2 fruit fly cellular contexts compared by ENCODE assay signal in the genomic region with DNA sequence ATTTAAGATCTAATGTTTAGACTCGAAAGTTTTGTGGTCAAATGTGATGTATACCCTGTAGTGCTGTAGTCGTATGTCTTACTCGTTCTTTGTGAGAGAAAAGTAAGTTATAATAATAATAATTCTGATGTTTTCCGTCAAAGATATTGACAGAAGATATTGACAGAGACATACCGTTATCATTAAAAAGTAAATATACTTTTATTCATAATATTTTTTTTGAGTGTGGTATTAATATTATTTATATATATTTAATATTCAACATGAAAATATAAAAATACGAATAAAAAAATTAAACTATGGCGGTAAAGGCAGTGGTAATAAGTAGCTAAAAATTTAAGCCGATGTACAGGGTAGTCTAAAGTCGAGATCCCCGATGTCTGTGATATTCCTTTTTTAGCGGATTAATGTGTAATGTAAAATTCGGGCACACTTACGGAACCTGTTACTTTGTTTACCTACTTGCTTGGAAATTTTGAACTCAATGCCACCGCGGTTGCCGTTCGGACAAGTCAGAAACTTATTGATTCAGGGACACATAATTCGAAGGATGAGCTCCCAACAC.
A peak's percentile ranks its signal among the peaks of the same experiment; 100 is the strongest.
TF ChIP-seq lines count a peak whose summit lies in the region.

Gene CG2100, minus strand, starts transcription at position 51 of the 565 bp plus-strand sequence.
Gene CG1236, plus strand, starts transcription at position 444 of the 565 bp plus-strand sequence.

TF ChIP-seq in whole organism, embryonic, 481 proteins besides CTCF, POLR2A, EP300 and RAD21 (continued from another document and continues in another):
- TF ChIP-seq CG12071 (GFP tag; optimal IDR thresholded peaks at IDR 0.05; lab: Kevin White, UChicago), result no peak
- no peak for TF ChIP-seq CG16813 (GFP tag; IDR thresholded peaks at IDR 0.05; lab: Robert Waterston, UW; ENCODE audit: partially characterized antibody)
- TF ChIP-seq CG12659 (GFP tag; optimal IDR thresholded peaks at IDR 0.05; lab: Kevin White, UChicago), result peak; percentile 93
- peak; percentile 60; the same call in 1 of the 2 replicates for TF ChIP-seq CG14441 (GFP tag; IDR thresholded peaks at IDR 0.05; lab: Robert Waterston, UW)
- TF ChIP-seq CG16863 (GFP tag; optimal IDR thresholded peaks at IDR 0.05; lab: Kevin White, UChicago), result peak; percentile 47
- no peak for TF ChIP-seq ash1 (GFP tag; optimal IDR thresholded peaks at IDR 0.05; lab: Kevin White, UChicago)
- TF ChIP-seq inv (GFP tag; IDR thresholded peaks at IDR 0.05; lab: Robert Waterston, UW; ENCODE audit: partially characterized antibody), result no peak
- no peak for TF ChIP-seq Gsc (GFP tag; IDR thresholded peaks at IDR 0.05; lab: Robert Waterston, UW)
- TF ChIP-seq CG18476 (GFP tag; optimal IDR thresholded peaks at IDR 0.05; lab: Kevin White, UChicago), result peak; percentile 58
- TF ChIP-seq Rfx (GFP tag; IDR thresholded peaks at IDR 0.05; lab: Robert Waterston, UW), result peak; percentile 78
- TF ChIP-seq ERR (GFP tag; optimal IDR thresholded peaks at IDR 0.05; lab: Kevin White, UChicago), result no peak
- TF ChIP-seq CkIIα-i1 (GFP tag; IDR thresholded peaks at IDR 0.05; lab: Robert Waterston, UW), result no peak
- peak; percentile 32 for TF ChIP-seq pum (GFP tag; optimal IDR thresholded peaks at IDR 0.05; lab: Kevin White, UChicago)
- peak; percentile 49; the same call in 1 of the 3 replicates for TF ChIP-seq CG2889 (GFP tag; IDR thresholded peaks at IDR 0.05; lab: Robert Waterston, UW)
- peak; percentile 82 for TF ChIP-seq fd3F (GFP tag; optimal IDR thresholded peaks at IDR 0.05; lab: Kevin White, UChicago)
- peak; percentile 63 for TF ChIP-seq CG3847 (GFP tag; IDR thresholded peaks at IDR 0.05; lab: Robert Waterston, UW)
- TF ChIP-seq sim (GFP tag; IDR thresholded peaks at IDR 0.05; lab: Robert Waterston, UW), result 0 out of 2 replicates have a peak, but pooled peaks have one; percentile 15
- peak; percentile 80 for TF ChIP-seq sens (GFP tag; lab: Kevin White, UChicago)
- TF ChIP-seq CG11504 (tag; optimal IDR thresholded peaks at IDR 0.05; lab: Kevin White, UChicago), result peak; percentile 91
- TF ChIP-seq HLHmδ (GFP tag; optimal IDR thresholded peaks at IDR 0.05; lab: Kevin White, UChicago), result no peak
- no peak for TF ChIP-seq amos (GFP tag; IDR thresholded peaks at IDR 0.05; lab: Robert Waterston, UW; ENCODE audit: partially characterized antibody)
- peak; percentile 29; the same call in 1 of the 2 replicates for TF ChIP-seq Atf6 (GFP tag; IDR thresholded peaks at IDR 0.05; lab: Robert Waterston, UW)
- TF ChIP-seq Med (GFP tag; lab: Kevin White, UChicago), result peak; percentile 88
- peak; percentile 88 for TF ChIP-seq caup (GFP tag; optimal IDR thresholded peaks at IDR 0.05; lab: Kevin White, UChicago; ENCODE audit: severe bottlenecking)
- TF ChIP-seq Tbp (GFP tag; optimal IDR thresholded peaks at IDR 0.05; lab: Kevin White, UChicago), result no peak
- TF ChIP-seq CG7372 (GFP tag; IDR thresholded peaks at IDR 0.05; lab: Robert Waterston, UW), result peak; percentile 68; the same call in 1 of the 2 replicates
- no peak for TF ChIP-seq Dref (GFP tag; IDR thresholded peaks at IDR 0.05; lab: Robert Waterston, UW)
- no peak for TF ChIP-seq Scr (GFP tag; IDR thresholded peaks at IDR 0.05; lab: Robert Waterston, UW; ENCODE audit: partially characterized antibody)
- no peak for TF ChIP-seq Lim3 (GFP tag; IDR thresholded peaks at IDR 0.05; lab: Robert Waterston, UW)
- TF ChIP-seq esg (GFP tag; conservative IDR thresholded peaks at IDR 0.05; lab: Robert Waterston, UW), result peak; percentile 80
- peak; percentile 78 for TF ChIP-seq Six4 (GFP tag; optimal IDR thresholded peaks at IDR 0.05; lab: Kevin White, UChicago)
- TF ChIP-seq CG8290 (GFP tag; optimal IDR thresholded peaks at IDR 0.05; lab: Kevin White, UChicago), result peak; percentile 69
- TF ChIP-seq CG8290 (tag; optimal IDR thresholded peaks at IDR 0.05; lab: Kevin White, UChicago), result no peak
- TF ChIP-seq lab (GFP tag; optimal IDR thresholded peaks at IDR 0.05; lab: Kevin White, UChicago), result no peak
- TF ChIP-seq kni (GFP tag; optimal IDR thresholded peaks at IDR 0.05; lab: Kevin White, UChicago), result no peak
- no peak for TF ChIP-seq pita (GFP tag; optimal IDR thresholded peaks at IDR 0.05; lab: Kevin White, UChicago)
- TF ChIP-seq Dbx (GFP tag; IDR thresholded peaks at IDR 0.05; lab: Robert Waterston, UW), result peak; percentile 78
- no peak for TF ChIP-seq CG31365 (tag; optimal IDR thresholded peaks at IDR 0.05; lab: Kevin White, UChicago)
- no peak; the same call in 1 of the 2 replicates for TF ChIP-seq CG17612 (GFP tag; IDR thresholded peaks at IDR 0.05; lab: Robert Waterston, UW)
- peak; percentile 77 for TF ChIP-seq Usf (GFP tag; optimal IDR thresholded peaks at IDR 0.05; lab: Kevin White, UChicago)
- peak; percentile 91 for TF ChIP-seq bcd (GFP tag; optimal IDR thresholded peaks at IDR 0.05; lab: Kevin White, UChicago)
- peak; percentile 34 to 51 for TF ChIP-seq chif (GFP tag; optimal IDR thresholded peaks at IDR 0.05; lab: Kevin White, UChicago)
- peak; percentile 68; the same call in 3 of the 4 replicates for TF ChIP-seq Gug (GFP tag; IDR thresholded peaks at IDR 0.05; lab: Robert Waterston, UW)
- TF ChIP-seq fru (optimal IDR thresholded peaks at IDR 0.05; lab: Kevin White, UChicago), result no peak
- TF ChIP-seq CG11560 (tag; IDR thresholded peaks at IDR 0.05; lab: Robert Waterston, UW), result peak; percentile 52; the same call in 1 of the 3 replicates
- peak; percentile 74 for TF ChIP-seq ase (GFP tag; IDR thresholded peaks at IDR 0.05; lab: Robert Waterston, UW)
- TF ChIP-seq Bdp1 (GFP tag; optimal IDR thresholded peaks at IDR 0.05; lab: Kevin White, UChicago), result peak; percentile 19
- peak; percentile 66; the same call in 1 of the 2 replicates for TF ChIP-seq seq (GFP tag; IDR thresholded peaks at IDR 0.05; lab: Robert Waterston, UW)
- TF ChIP-seq CG8281 (tag; optimal IDR thresholded peaks at IDR 0.05; lab: Kevin White, UChicago), result no peak
- TF ChIP-seq NC2α (GFP tag; optimal IDR thresholded peaks at IDR 0.05; lab: Kevin White, UChicago), result no peak
- peak; percentile 1 for TF ChIP-seq MTF-1 (GFP tag; optimal IDR thresholded peaks at IDR 0.05; lab: Kevin White, UChicago; ENCODE audit: borderline replicate concordance)
- no peak for TF ChIP-seq nerfin-2 (GFP tag; IDR thresholded peaks at IDR 0.05; lab: Robert Waterston, UW; ENCODE audit: partially characterized antibody)
- peak; percentile 81 for TF ChIP-seq ind (GFP tag; optimal IDR thresholded peaks at IDR 0.05; lab: Kevin White, UChicago)
- TF ChIP-seq bbx (GFP tag; IDR thresholded peaks at IDR 0.05; lab: Robert Waterston, UW; ENCODE audit: partially characterized antibody), result no peak
- TF ChIP-seq GATAe (GFP tag; conservative IDR thresholded peaks at IDR 0.05; lab: Robert Waterston, UW), result no peak
- TF ChIP-seq CG10959 (GFP tag; IDR thresholded peaks at IDR 0.05; lab: Robert Waterston, UW), result peak; percentile 68
- peak; percentile 59 for TF ChIP-seq CG6654 (GFP tag; optimal IDR thresholded peaks at IDR 0.05; lab: Kevin White, UChicago)
- TF ChIP-seq CG11696 (GFP tag; IDR thresholded peaks at IDR 0.05; lab: Robert Waterston, UW), result no peak
- no peak for TF ChIP-seq shn (GFP tag; optimal IDR thresholded peaks at IDR 0.05; lab: Kevin White, UChicago)
- no peak for TF ChIP-seq Sin3A (optimal IDR thresholded peaks at IDR 0.05; lab: Kevin White, UChicago)
- peak; percentile 11 for TF ChIP-seq CG9609 (GFP tag; optimal IDR thresholded peaks at IDR 0.05; lab: Kevin White, UChicago)

TF ChIP-seq in whole organism, prepupa, 60 proteins besides CTCF, POLR2A, EP300 and RAD21 (continued from another document):
- TF ChIP-seq dac (GFP tag; optimal IDR thresholded peaks at IDR 0.05; lab: Kevin White, UChicago), result no peak
- peak; percentile 69 for TF ChIP-seq Blimp-1 (GFP tag; optimal IDR thresholded peaks at IDR 0.05; lab: Kevin White, UChicago)
- TF ChIP-seq vri (GFP tag; optimal IDR thresholded peaks at IDR 0.05; lab: Kevin White, UChicago), result no peak
- peak; percentile 64 for TF ChIP-seq CG6854 (GFP tag; optimal IDR thresholded peaks at IDR 0.05; lab: Kevin White, UChicago)
- peak; percentile 57 for TF ChIP-seq Ets21C (GFP tag; optimal IDR thresholded peaks at IDR 0.05; lab: Kevin White, UChicago)
- peak; percentile 67 for TF ChIP-seq lz (GFP tag; optimal IDR thresholded peaks at IDR 0.05; lab: Kevin White, UChicago)
- peak; percentile 85 for TF ChIP-seq CG3919 (GFP tag; optimal IDR thresholded peaks at IDR 0.05; lab: Kevin White, UChicago)
- peak; percentile 91 for TF ChIP-seq fkh (GFP tag; optimal IDR thresholded peaks at IDR 0.05; lab: Kevin White, UChicago)
- peak; percentile 85 for TF ChIP-seq CG10631 (GFP tag; optimal IDR thresholded peaks at IDR 0.05; lab: Kevin White, UChicago)
- no peak for TF ChIP-seq CG16779 (tag; optimal IDR thresholded peaks at IDR 0.05; lab: Kevin White, UChicago)
- TF ChIP-seq Hr39 (GFP tag; optimal IDR thresholded peaks at IDR 0.05; lab: Kevin White, UChicago), result peak; percentile 75
- peak; percentile 83 for TF ChIP-seq Ets96B (tag; optimal IDR thresholded peaks at IDR 0.05; lab: Kevin White, UChicago)
TF ChIP-seq in whole organism, prepupa: peak in this region for 48.
